Fruit fly (Drosophila melanogaster): ENCODE measurements around the gene stai.

stai gene

DNA sequence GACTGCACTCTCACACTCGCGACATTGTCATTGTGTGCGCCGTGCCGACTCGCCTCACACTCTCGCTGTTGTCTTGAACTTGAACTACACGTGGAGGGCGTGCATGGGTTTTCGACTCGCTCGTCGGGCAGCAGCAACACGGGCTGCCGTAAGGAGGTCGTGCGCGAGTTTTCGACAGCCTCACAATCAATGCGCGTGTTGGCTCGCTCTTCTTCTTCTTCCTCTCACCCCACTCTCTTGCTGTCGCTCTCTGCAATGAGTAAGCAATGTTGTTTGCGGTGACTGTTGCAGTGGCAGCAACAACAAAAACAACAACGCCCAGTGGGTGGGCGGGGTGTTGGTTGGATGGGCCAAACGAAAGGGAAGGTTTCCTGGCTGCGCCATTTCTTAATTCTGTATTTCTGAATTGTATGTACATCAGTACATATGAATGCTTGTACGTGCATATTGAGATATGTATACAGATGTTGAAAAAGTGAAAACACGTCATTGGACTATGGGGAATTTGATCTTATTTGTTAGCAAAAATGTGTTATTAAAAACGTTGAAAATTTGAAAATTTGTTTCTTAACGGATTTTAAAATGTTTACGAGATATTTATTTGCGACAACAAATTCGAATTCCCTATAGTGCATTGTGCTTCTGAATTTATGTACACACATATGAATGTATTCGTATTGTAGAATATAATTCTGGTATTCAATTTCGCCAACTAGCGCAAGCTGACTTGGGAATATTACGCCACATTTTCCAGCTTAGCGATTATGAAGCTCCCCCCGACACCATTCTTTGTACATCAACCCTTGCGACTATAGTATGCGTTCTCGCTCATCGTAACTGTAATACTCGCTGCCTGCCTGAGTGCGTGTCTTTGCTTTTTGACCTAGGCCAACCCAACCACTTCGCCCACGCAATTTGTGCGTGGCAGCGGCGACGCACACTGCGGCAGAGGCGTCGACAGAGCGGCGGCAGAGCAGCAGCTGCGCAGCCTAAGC lies 11.5 kb upstream of the stai start (continued):
- no peak for TF ChIP-seq CkIIα-i1 (GFP tag; IDR thresholded peaks at IDR 0.05)
- no peak for TF ChIP-seq dan (GFP tag; IDR thresholded peaks at IDR 0.05)
- no peak for TF ChIP-seq dati (GFP tag; IDR thresholded peaks at IDR 0.05)
- no peak for TF ChIP-seq corto (GFP tag; optimal IDR thresholded peaks at IDR 0.05)
- TF ChIP-seq z (GFP tag; IDR thresholded peaks at IDR 0.05), result peak; percentile 91
- TF ChIP-seq fru (optimal IDR thresholded peaks at IDR 0.05), result peak; percentile 66
- peak; percentile 36 for TF ChIP-seq CG15601 (tag; optimal IDR thresholded peaks at IDR 0.05)
- no peak for TF ChIP-seq dysf (GFP tag; IDR thresholded peaks at IDR 0.05)
- TF ChIP-seq CG13296 (GFP tag; optimal IDR thresholded peaks at IDR 0.05), result peak; percentile 2
- TF ChIP-seq CG3847 (GFP tag; IDR thresholded peaks at IDR 0.05), result 0 out of 2 replicates have a peak, but pooled peaks have one; percentile 24
- peak; percentile 95 for TF ChIP-seq abd-A (tag; optimal IDR thresholded peaks at IDR 0.05)
- no peak for TF ChIP-seq CG3995 (GFP tag; optimal IDR thresholded peaks at IDR 0.05)
- peak; percentile 44 for TF ChIP-seq CG3163 (GFP tag; optimal IDR thresholded peaks at IDR 0.05)
- no peak for TF ChIP-seq inv (GFP tag; IDR thresholded peaks at IDR 0.05; ENCODE audit: partially characterized antibody)
- TF ChIP-seq chm (GFP tag; IDR thresholded peaks at IDR 0.05), result peak; percentile 70; the same call in 1 of the 2 replicates
- peak; percentile 53 for TF ChIP-seq Scr (GFP tag; IDR thresholded peaks at IDR 0.05; ENCODE audit: partially characterized antibody)
- peak; percentile 58 for TF ChIP-seq MTF-1 (GFP tag; optimal IDR thresholded peaks at IDR 0.05; ENCODE audit: borderline replicate concordance)
- peak; percentile 90 for TF ChIP-seq Deaf1 (tag; optimal IDR thresholded peaks at IDR 0.05)
- peak; percentile 99 for TF ChIP-seq twi (tag; optimal IDR thresholded peaks at IDR 0.05)
- TF ChIP-seq crp (GFP tag; optimal IDR thresholded peaks at IDR 0.05), result peak in 1 of 2 experiments; percentile 1
- peak; percentile 42 for TF ChIP-seq zfh2 (GFP tag; optimal IDR thresholded peaks at IDR 0.05)
- peak; percentile 47; the same call in 1 of the 2 replicates for TF ChIP-seq ato (GFP tag; IDR thresholded peaks at IDR 0.05; ENCODE audit: partially characterized antibody)
- TF ChIP-seq sima (GFP tag; optimal IDR thresholded peaks at IDR 0.05), result no peak
- TF ChIP-seq zf30C (GFP tag; optimal IDR thresholded peaks at IDR 0.05), result peak; percentile 29
- TF ChIP-seq Dref (GFP tag; IDR thresholded peaks at IDR 0.05), result no peak
- no peak for TF ChIP-seq CG10979 (tag; optimal IDR thresholded peaks at IDR 0.05)
- no peak for TF ChIP-seq CG43689 (GFP tag; IDR thresholded peaks at IDR 0.05)
- TF ChIP-seq ro (GFP tag; IDR thresholded peaks at IDR 0.05), result no peak
- peak; percentile 11 for TF ChIP-seq Atf3 (GFP tag; optimal IDR thresholded peaks at IDR 0.05)
- TF ChIP-seq trh (GFP tag; optimal IDR thresholded peaks at IDR 0.05), result no peak
- TF ChIP-seq Blimp-1 (GFP tag; optimal IDR thresholded peaks at IDR 0.05), result peak; percentile 97
- no peak for TF ChIP-seq Jarid2 (GFP tag; optimal IDR thresholded peaks at IDR 0.05)
- 0 out of 2 replicates have a peak, but pooled peaks have one; percentile 26 for TF ChIP-seq Ada2b (GFP tag; IDR thresholded peaks at IDR 0.05)
- TF ChIP-seq Hr3 (GFP tag; optimal IDR thresholded peaks at IDR 0.05), result no peak
- no peak for TF ChIP-seq CG17361 (GFP tag; IDR thresholded peaks at IDR 0.05)
- TF ChIP-seq CG17568 (GFP tag; optimal IDR thresholded peaks at IDR 0.05), result peak; percentile 51
- TF ChIP-seq Fer1 (GFP tag; optimal IDR thresholded peaks at IDR 0.05), result peak; percentile 30
- peak; percentile 88 for TF ChIP-seq CG32767 (GFP tag; IDR thresholded peaks at IDR 0.05)
- TF ChIP-seq gce (GFP tag; IDR thresholded peaks at IDR 0.05), result peak; percentile 77; the same call in 2 of the 3 replicates
- no peak for TF ChIP-seq fd96Cb (tag; optimal IDR thresholded peaks at IDR 0.05)
- TF ChIP-seq CG17359 (tag; optimal IDR thresholded peaks at IDR 0.05), result peak; percentile 30
- peak; percentile 64; the same call in 2 of the 3 replicates for TF ChIP-seq CG34224 (GFP tag; IDR thresholded peaks at IDR 0.05; ENCODE audit: partially characterized antibody)
- peak; percentile 52 for TF ChIP-seq Ets65A (GFP tag)
- TF ChIP-seq org-1 (GFP tag; optimal IDR thresholded peaks at IDR 0.05), result peak; percentile 44
- peak; percentile 58 for TF ChIP-seq ash1 (GFP tag; optimal IDR thresholded peaks at IDR 0.05)
- TF ChIP-seq Tbp (GFP tag; optimal IDR thresholded peaks at IDR 0.05), result no peak
- TF ChIP-seq CG8765 (GFP tag; IDR thresholded peaks at IDR 0.05), result peak; percentile 80
- no peak for TF ChIP-seq hkb (optimal IDR thresholded peaks at IDR 0.05)
- TF ChIP-seq hkb (GFP tag; IDR thresholded peaks at IDR 0.05), result 0 out of 2 replicates have a peak, but pooled peaks have one; percentile 11

Measured in whole organism, embryonic.